Worm (Caenorhabditis elegans): Measurements from ENCODE around the gene mrpl-41.

DNA sequence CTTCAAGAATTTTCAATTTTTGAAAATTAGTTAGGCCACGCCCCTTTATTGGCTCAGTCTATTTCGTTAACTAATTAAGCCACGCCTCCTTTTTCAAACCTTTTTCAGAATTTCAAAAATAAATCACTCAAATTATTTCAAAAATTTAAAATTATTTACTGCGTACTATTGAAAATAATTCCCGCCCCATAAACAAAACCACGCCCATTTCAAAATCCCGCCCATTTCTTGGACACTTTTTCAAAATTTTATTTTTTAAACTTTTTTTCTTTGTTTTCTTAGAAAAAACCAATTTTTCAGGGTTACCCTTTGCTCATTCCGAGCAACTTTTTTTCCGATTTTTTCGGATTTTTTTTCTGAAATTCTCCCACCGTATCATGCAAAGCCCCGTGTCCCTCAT lies 24.7 kb upstream of the mrpl-41 start, which contains the start of gene B0432.14:
- no peak for TF ChIP-seq ztf-11 (tag; optimal IDR thresholded peaks at IDR 0.05)
- TF ChIP-seq aly-2 (tag; optimal IDR thresholded peaks at IDR 0.05): no peak
- no peak for TF ChIP-seq R02D3.7 (tag; optimal IDR thresholded peaks at IDR 0.05)
- no peak for TF ChIP-seq zag-1 (tag; optimal IDR thresholded peaks at IDR 0.05)
- TF ChIP-seq daf-8 (GFP tag; IDR thresholded peaks at IDR 0.05): no peak
- no peak for TF ChIP-seq snpc-1.2 (GFP tag; IDR thresholded peaks at IDR 0.05)
- no peak for TF ChIP-seq lin-39 (tag; optimal IDR thresholded peaks at IDR 0.05)
- no peak for TF ChIP-seq pqm-1 (tag; optimal IDR thresholded peaks at IDR 0.05)
- no peak for TF ChIP-seq nhr-25 (tag; optimal IDR thresholded peaks at IDR 0.05; ENCODE audit: borderline replicate concordance, insufficient read depth)
- TF ChIP-seq lin-38 (GFP tag; IDR thresholded peaks at IDR 0.05): no peak
- no peak for TF ChIP-seq ces-1 (GFP tag; optimal IDR thresholded peaks at IDR 0.05)
- TF ChIP-seq jun-1 (tag; optimal IDR thresholded peaks at IDR 0.05): no peak
- TF ChIP-seq pha-4 (GFP tag; IDR thresholded peaks at IDR 0.05): no peak
- no peak for TF ChIP-seq pha-4 (tag; optimal IDR thresholded peaks at IDR 0.05)

All from whole organism, L4 larva.